Fruit fly (Drosophila melanogaster): ENCODE data around the gene CG3847.
"Not testable (repeated sequence)": the region's sequence is repeated elsewhere in the genome, so short reads cannot be mapped to it uniquely, and the experiment has no call there.

- not testable (repeated sequence) for TF ChIP-seq h (GFP tag; optimal IDR thresholded peaks at IDR 0.05); usp (GFP tag; optimal IDR thresholded peaks at IDR 0.05); pan (optimal IDR thresholded peaks at IDR 0.05); fru (GFP tag; optimal IDR thresholded peaks at IDR 0.05); GATAd (GFP tag; optimal IDR thresholded peaks at IDR 0.05); lola (GFP tag; optimal IDR thresholded peaks at IDR 0.05); ey (GFP tag; optimal IDR thresholded peaks at IDR 0.05)
These were observed 37.0 kb downstream of the CG3847 start, which contains the start of gene CG33664 for dm6 chrX:6383920-6384319.

All from whole organism, wandering third instar larva.